Worm (Caenorhabditis elegans): Measurements from ENCODE around the gene R10E8.5.

The R10E8.5 gene

DNA sequence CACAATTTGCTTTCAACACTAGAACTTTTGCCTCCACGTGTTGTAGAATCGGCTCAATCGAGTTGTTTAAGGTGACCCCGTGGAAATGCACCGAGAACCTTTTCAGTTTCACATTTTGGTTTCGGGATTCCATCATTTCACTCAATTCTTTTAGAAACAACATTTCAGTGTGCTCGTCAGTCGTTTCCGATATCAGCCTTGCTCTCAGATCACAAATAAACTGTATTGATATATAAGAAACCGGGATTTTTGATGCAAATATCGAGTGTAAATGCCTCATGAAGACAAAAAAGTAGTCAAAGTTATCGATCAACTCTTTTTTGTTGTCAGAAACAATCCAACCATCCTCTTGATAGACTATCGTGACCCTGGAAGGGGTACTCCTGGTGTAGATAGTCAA, 10.9 kb downstream of the R10E8.5 start:
- no peak for TF ChIP-seq efl-1 (optimal IDR thresholded peaks at IDR 0.05)
- peak in 1 of 2 experiments; percentile 75 for TF ChIP-seq efl-1 (GFP tag; optimal IDR thresholded peaks at IDR 0.05 in 1 of 2)
- TF ChIP-seq elt-3 (tag; optimal IDR thresholded peaks at IDR 0.05), result no peak

DNA sequence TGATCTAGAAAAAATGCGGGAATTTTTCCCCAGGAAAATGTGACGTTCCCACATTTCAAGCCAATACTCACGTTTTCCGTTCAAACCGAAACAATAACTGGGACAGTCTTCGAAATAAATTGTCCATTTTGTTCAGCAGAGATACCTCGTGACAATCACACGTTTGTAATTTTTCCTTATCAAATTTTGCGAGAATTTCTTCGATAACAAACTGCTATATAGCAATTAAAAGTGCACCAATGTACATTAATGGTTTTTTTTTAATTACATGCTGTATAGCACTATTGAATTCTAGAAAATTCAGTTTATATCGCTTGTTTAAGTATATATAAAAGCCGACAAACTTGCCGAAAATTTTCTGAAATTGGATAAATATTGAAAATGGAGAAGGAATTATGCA, 11.7 kb downstream of the R10E8.5 start, which contains the start of gene R10E8.6:
R10E8.6 (minus strand) TSS at position 154 of the 400 bp plus-strand sequence.
- TF ChIP-seq zag-1 (tag; optimal IDR thresholded peaks at IDR 0.05), result no peak
- TF ChIP-seq pag-3 (tag; optimal IDR thresholded peaks at IDR 0.05; ENCODE audit: borderline replicate concordance, insufficient read depth), result no peak
- peak; percentile 78 for TF ChIP-seq elt-2 (tag; optimal IDR thresholded peaks at IDR 0.05)
- no peak for TF ChIP-seq nhr-28 (tag; optimal IDR thresholded peaks at IDR 0.05)
- no peak for TF ChIP-seq efl-1 (optimal IDR thresholded peaks at IDR 0.05)
- peak in 1 of 2 experiments; percentile 36 for TF ChIP-seq efl-1 (GFP tag; optimal IDR thresholded peaks at IDR 0.05 in 1 of 2)
- TF ChIP-seq lin-35 (GFP tag; optimal IDR thresholded peaks at IDR 0.05), result peak in 1 of 2 experiments; percentile 29
- no peak for TF ChIP-seq hlh-17 (GFP tag; optimal IDR thresholded peaks at IDR 0.05; ENCODE audit: borderline replicate concordance)
- TF ChIP-seq nhr-77 (tag; optimal IDR thresholded peaks at IDR 0.05), result no peak
- TF ChIP-seq tlp-1 (tag; optimal IDR thresholded peaks at IDR 0.05), result peak; percentile 52

DNA sequence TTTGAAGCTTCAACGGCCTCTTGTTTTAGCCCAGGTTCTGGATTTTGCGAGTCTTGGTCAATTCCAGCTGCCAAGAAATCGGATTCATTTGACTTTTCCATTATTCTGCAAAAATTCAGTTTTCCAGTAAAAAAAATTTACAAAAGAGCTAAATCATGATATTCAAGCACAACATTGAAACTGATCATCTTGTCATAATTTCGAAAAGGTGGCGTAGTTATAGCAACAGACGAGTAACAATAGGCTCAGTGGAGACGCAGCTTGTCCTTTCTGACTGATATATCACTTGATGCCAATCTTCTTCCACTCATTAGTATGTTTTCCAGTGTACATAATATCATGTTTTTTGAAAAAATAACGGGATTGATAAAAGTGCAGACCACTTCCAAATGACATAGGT, 14.2 kb downstream of the R10E8.5 start, which contains the start of gene fbxa-213:
fbxa-213 (minus strand) TSS at position 101 of the 400 bp plus-strand sequence.
- no peak for TF ChIP-seq fkh-4 (tag; optimal IDR thresholded peaks at IDR 0.05; ENCODE audit: borderline replicate concordance)
- TF ChIP-seq Y116A8C.19 (tag; optimal IDR thresholded peaks at IDR 0.05; ENCODE audit: borderline replicate concordance), result no peak
- no peak for TF ChIP-seq egl-13 (tag; optimal IDR thresholded peaks at IDR 0.05)
- TF ChIP-seq nhr-90 (tag; optimal IDR thresholded peaks at IDR 0.05; ENCODE audit: poor library complexity), result no peak
- no peak for TF ChIP-seq nhr-12 (tag; optimal IDR thresholded peaks at IDR 0.05)
- no peak for TF ChIP-seq ztf-4 (tag; optimal IDR thresholded peaks at IDR 0.05)
- TF ChIP-seq pag-3 (tag; optimal IDR thresholded peaks at IDR 0.05; ENCODE audit: borderline replicate concordance, insufficient read depth), result no peak
- no peak for TF ChIP-seq mep-1 (tag; optimal IDR thresholded peaks at IDR 0.05)
- no peak for TF ChIP-seq nhr-20 (tag; optimal IDR thresholded peaks at IDR 0.05)

DNA sequence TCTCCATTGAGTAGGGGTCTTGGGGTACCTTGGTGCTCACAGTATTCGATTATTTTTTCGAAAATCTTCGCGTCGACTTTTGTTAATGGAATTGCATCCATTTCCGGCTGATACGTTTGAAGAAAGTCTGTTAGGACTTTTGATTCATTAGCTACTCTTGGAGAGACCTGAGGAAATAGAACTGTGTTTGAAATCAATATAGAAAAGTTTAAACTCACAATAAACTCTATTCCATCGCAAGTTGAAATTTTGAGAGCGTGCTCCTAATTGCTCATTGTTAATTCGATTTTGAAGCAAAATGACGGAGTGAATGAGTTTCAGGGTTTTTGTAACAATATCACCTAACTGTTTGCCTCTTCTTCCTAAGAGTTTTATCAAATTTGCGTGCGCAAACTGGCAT, 15.3 kb downstream of the R10E8.5 start, which contains the start of gene skr-6:
skr-6 (minus strand) TSS at position 101 of the 400 bp plus-strand sequence.
- TF ChIP-seq alr-1 (tag; optimal IDR thresholded peaks at IDR 0.05; ENCODE audit: borderline replicate concordance) (no peak), fkh-10 (GFP tag; optimal IDR thresholded peaks at IDR 0.05) (no peak), aly-2 (tag; optimal IDR thresholded peaks at IDR 0.05) (no peak), nhr-76 (tag; optimal IDR thresholded peaks at IDR 0.05) (no peak), nhr-20 (tag; optimal IDR thresholded peaks at IDR 0.05) (no peak), lsy-2 (tag; optimal IDR thresholded peaks at IDR 0.05) (no peak), egl-27 (tag; optimal IDR thresholded peaks at IDR 0.05) (no peak), nhr-85 (tag) (no peak)

DNA sequence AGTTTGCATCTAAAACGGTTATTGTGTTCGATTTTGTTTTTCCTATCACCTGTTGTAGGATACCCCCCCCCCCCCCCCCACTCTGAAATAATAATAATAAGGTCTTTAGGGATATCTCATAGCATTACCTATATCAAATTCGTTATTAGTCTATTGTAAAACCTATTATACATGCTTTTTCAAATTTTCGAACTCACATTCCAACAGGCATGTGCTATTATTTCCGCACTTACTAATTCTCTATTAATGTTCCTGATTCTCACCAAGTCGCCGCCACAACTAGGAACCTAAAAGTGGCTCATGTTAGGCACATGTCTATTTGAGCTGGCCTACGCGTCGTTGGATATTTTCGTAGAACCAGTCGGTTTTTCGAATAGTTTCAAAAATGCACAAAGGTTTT, 15.8 kb downstream of the R10E8.5 start, which contains the start of gene Y37H2C.4:
Y37H2C.4 (plus strand) TSS at position 301 of the 400 bp plus-strand sequence.
- TF ChIP-seq nhr-47 (tag; optimal IDR thresholded peaks at IDR 0.05), result no peak
- TF ChIP-seq nhr-20 (tag; optimal IDR thresholded peaks at IDR 0.05), result no peak
- no peak for TF ChIP-seq unc-130 (tag; optimal IDR thresholded peaks at IDR 0.05)
- TF ChIP-seq nhr-77 (tag; optimal IDR thresholded peaks at IDR 0.05), result no peak
- TF ChIP-seq nhr-85 (tag), result no peak
- no peak for TF ChIP-seq nhr-11 (tag; optimal IDR thresholded peaks at IDR 0.05)
- no peak for TF ChIP-seq ama-1 (optimal IDR thresholded peaks at IDR 0.05)
- TF ChIP-seq zip-4 (GFP tag; optimal IDR thresholded peaks at IDR 0.05), result no peak
- no peak for TF ChIP-seq swsn-7 (tag; optimal IDR thresholded peaks at IDR 0.05)
- TF ChIP-seq pag-3 (tag; optimal IDR thresholded peaks at IDR 0.05; ENCODE audit: borderline replicate concordance, insufficient read depth), result no peak
- no peak for TF ChIP-seq fos-1 (tag; optimal IDR thresholded peaks at IDR 0.05)
- no peak for TF ChIP-seq C34B4.2 (tag; optimal IDR thresholded peaks at IDR 0.05)

Measured in whole organism, L1 larva.